Fruit fly (Drosophila melanogaster) Kc167 (cell line): ENCODE data around the gene Got2.

Experiments used
- Myc ChIP-seq: fragments of >200 bp; optimal IDR thresholded peaks from 2 replicates; lab custom pipeline; 2017; ENCODE audit warnings: missing external identifiers
- Sin3A ChIP-seq: fragments of >200 bp; optimal IDR thresholded peaks from 2 replicates; lab custom pipeline; 2018; ENCODE audit warnings: missing external identifiers
- h ChIP-seq: fragments of >200 bp; optimal IDR thresholded peaks from 3 replicates; lab custom pipeline; 2018; ENCODE audit warnings: missing external identifiers
- psq ChIP-seq: fragments of >200 bp; optimal IDR thresholded peaks from 2 replicates; lab custom pipeline; 2017; ENCODE audit warnings: missing external identifiers
- ttk ChIP-seq: sonication (Bioruptor generic); optimal IDR thresholded peaks from 2 replicates; lab custom pipeline; 2017; ENCODE audit warnings: missing external identifiers

DNA sequence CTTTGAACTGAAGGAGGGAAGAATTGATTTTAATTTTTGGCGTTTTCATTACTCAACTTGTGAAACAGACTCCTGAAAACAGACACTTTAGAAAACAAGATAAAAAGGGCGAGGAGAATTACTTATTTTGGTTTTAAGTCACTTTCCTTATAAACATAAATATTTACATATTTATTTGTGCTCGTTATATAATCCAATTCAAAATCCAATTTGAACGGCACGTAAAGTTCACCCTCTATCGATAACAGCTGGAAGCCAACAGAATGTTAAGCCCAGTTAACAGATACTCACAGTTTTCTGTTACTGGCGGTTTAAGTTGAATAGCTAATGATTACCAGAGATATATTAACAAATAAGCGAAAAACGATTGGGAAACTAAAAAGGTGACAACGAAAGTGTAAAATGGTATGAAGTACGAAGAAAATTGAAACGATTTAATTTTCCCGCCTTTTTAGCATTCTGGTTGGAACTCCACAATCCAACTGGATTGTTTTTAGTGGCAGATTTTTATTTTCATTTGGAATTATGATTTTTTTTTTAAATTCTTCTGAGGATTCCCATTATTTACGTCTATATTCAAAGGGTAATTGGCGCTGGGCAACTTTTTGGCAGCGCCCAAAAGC, 8.3 kb downstream of the Got2 start:
- no peak for TF ChIP-seq Myc (lab: Kevin White, UChicago)
- TF ChIP-seq ttk, result no peak
- TF ChIP-seq h (lab: Kevin White, UChicago), result no peak
- TF ChIP-seq psq (lab: Kevin White, UChicago), result no peak
- TF ChIP-seq Sin3A (lab: Kevin White, UChicago), result no peak
